Worm (Caenorhabditis elegans): ENCODE measurements around the gene fbxb-111.

Gene fbxb-111

ce11 chrII:2749595-2750048 lies 25.2 kb downstream of the fbxb-111 start, which contains the start of gene F29A7.4:
F29A7.4 (plus strand) TSS chrII:2749998.
- TF ChIP-seq tab-1 (GFP tag; IDR thresholded peaks at IDR 0.05) (no peak), ztf-29 (GFP tag; IDR thresholded peaks at IDR 0.05) (no peak), T22C8.4 (GFP tag; IDR thresholded peaks at IDR 0.05) (no peak), ztf-23 (GFP tag; IDR thresholded peaks at IDR 0.05) (no peak), cog-1 (tag; optimal IDR thresholded peaks at IDR 0.05) (no peak), klf-2 (GFP tag; conservative IDR thresholded peaks at IDR 0.05) (no peak), flt-1 (GFP tag; IDR thresholded peaks at IDR 0.05) (no peak), med-1 (GFP tag; optimal IDR thresholded peaks at IDR 0.05; ENCODE audit: insufficient read depth) (no peak), ref-1 (GFP tag; conservative IDR thresholded peaks at IDR 0.05) (no peak)

DNA sequence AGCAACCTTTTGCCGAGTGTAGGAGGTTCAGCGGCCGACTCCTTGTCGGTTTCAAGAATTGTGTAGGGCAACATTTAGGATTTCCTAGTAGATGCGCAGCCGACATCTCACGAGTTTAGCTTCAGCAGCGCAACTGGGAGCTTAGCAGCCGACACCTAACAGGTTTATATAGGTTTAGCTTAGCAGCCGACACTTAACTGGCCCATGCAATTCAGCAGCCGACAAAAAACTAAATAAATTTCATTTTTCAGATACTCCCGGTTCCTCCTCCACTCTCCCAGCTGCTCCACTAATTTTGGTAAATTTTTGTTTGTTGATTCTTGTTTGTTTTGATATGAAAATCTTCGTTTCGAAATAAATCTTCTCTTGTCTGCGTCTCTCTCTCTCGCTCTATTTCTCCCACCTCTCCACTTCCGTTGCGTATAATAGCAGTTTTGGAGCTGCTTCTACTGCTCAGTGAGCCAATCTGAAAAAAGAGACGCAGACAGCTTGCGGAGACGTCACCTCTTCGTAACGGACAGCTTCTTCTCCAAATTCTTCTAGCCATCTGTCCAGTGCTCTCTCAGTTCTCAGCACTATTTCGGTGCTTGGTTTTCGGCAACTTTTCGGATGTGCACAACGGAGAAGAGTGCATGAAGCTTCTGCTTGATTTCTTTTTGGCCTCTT lies 26.7 kb downstream of the fbxb-111 start:
- TF ChIP-seq ztf-23 (GFP tag; IDR thresholded peaks at IDR 0.05) (no peak), cog-1 (tag; optimal IDR thresholded peaks at IDR 0.05) (no peak), tab-1 (GFP tag; IDR thresholded peaks at IDR 0.05) (no peak), ref-1 (GFP tag; conservative IDR thresholded peaks at IDR 0.05) (no peak), flt-1 (GFP tag; IDR thresholded peaks at IDR 0.05) (no peak), med-1 (GFP tag; optimal IDR thresholded peaks at IDR 0.05; ENCODE audit: insufficient read depth) (no peak), ztf-29 (GFP tag; IDR thresholded peaks at IDR 0.05) (no peak), T22C8.4 (GFP tag; IDR thresholded peaks at IDR 0.05) (no peak), klf-2 (GFP tag; conservative IDR thresholded peaks at IDR 0.05) (no peak)

- TF ChIP-seq flt-1 (GFP tag; IDR thresholded peaks at IDR 0.05) = no peak
- no peak for TF ChIP-seq ztf-29 (GFP tag; IDR thresholded peaks at IDR 0.05)
- no peak for TF ChIP-seq klf-2 (GFP tag; conservative IDR thresholded peaks at IDR 0.05)
- TF ChIP-seq tab-1 (GFP tag; IDR thresholded peaks at IDR 0.05) = no peak
- TF ChIP-seq T22C8.4 (GFP tag; IDR thresholded peaks at IDR 0.05) = no peak
- no peak for TF ChIP-seq cog-1 (tag; optimal IDR thresholded peaks at IDR 0.05)
- TF ChIP-seq med-1 (GFP tag; optimal IDR thresholded peaks at IDR 0.05; ENCODE audit: insufficient read depth) = no peak
- TF ChIP-seq ref-1 (GFP tag; conservative IDR thresholded peaks at IDR 0.05) = no peak
- no peak for TF ChIP-seq ztf-23 (GFP tag; IDR thresholded peaks at IDR 0.05)
Measured at ce11 chrII:2742251-2742650, 32.6 kb downstream of the fbxb-111 start, which contains the start of gene T05A8.7. T05A8.7 (minus strand) TSS chrII:2742351.

DNA sequence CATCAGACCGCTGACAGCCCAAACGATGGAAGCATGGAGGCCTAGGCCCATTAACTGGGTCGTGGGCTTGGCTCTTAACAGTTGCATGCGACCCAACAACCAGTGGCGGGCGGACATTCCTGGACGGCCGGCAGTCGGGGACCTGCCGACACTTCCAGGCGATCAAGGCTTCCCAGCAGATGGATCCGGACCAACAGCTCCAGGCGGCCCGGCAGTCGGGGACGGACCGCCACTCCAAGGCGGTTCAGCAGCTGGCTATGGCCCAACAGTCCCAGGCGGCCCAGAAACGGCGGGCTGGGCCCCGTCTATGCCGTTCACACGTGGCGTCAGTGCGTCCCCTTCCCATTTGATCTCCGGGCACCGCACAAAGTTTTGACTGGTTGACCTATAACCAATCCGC lies 33.4 kb downstream of the fbxb-111 start:
- TF ChIP-seq ztf-23 (GFP tag; IDR thresholded peaks at IDR 0.05) (no peak), T22C8.4 (GFP tag; IDR thresholded peaks at IDR 0.05) (no peak), ref-1 (GFP tag; conservative IDR thresholded peaks at IDR 0.05) (no peak), klf-2 (GFP tag; conservative IDR thresholded peaks at IDR 0.05) (no peak), ztf-29 (GFP tag; IDR thresholded peaks at IDR 0.05) (no peak), flt-1 (GFP tag; IDR thresholded peaks at IDR 0.05) (no peak), med-1 (GFP tag; optimal IDR thresholded peaks at IDR 0.05; ENCODE audit: insufficient read depth) (no peak)

DNA sequence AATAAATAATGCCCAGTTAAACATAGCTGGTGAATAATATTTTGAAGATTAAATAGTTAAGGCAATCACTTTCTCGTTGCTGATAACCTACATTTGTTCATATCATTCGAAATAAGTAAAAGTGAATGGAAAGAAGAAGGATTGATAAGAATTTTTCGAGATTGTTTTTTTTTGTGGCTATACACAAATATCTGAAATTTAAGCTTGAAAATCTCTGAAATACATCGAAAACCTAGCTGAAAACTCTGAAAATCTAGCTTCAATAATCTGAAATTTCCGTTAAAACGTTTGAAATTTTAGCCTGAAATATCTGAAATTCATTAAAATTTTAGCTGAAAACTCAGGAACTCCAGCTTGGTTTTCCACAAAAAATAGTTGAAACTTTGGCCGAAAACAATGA lies 35.2 kb downstream of the fbxb-111 start, which contains the start of gene T05A8.6:
T05A8.6 (minus strand) TSS at position 101 of the 400 bp plus-strand sequence.
- TF ChIP-seq T22C8.4 (GFP tag; IDR thresholded peaks at IDR 0.05) = no peak
- TF ChIP-seq ztf-23 (GFP tag; IDR thresholded peaks at IDR 0.05) = no peak
- no peak for TF ChIP-seq ztf-29 (GFP tag; IDR thresholded peaks at IDR 0.05)

- TF ChIP-seq tab-1 (GFP tag; IDR thresholded peaks at IDR 0.05) (0 out of 2 replicates have a peak, but pooled peaks have one; percentile 16), med-1 (GFP tag; optimal IDR thresholded peaks at IDR 0.05; ENCODE audit: insufficient read depth) (no peak), ztf-29 (GFP tag; IDR thresholded peaks at IDR 0.05) (no peak)
Measured at ce11 chrII:2736938-2737337, 37.9 kb downstream of the fbxb-111 start.

ce11 chrII:2736156-2736728 lies 38.6 kb downstream of the fbxb-111 start, which contains the start of gene T05A8.8:
T05A8.8 (plus strand) TSS chrII:2736678.
- TF ChIP-seq T22C8.4 (GFP tag; IDR thresholded peaks at IDR 0.05) = no peak
- no peak for TF ChIP-seq cog-1 (tag; optimal IDR thresholded peaks at IDR 0.05)
- no peak for TF ChIP-seq ztf-23 (GFP tag; IDR thresholded peaks at IDR 0.05)
- no peak for TF ChIP-seq ztf-29 (GFP tag; IDR thresholded peaks at IDR 0.05)

ce11 chrII:2735644-2736043 lies 39.2 kb downstream of the fbxb-111 start:
- no peak for TF ChIP-seq ztf-23 (GFP tag; IDR thresholded peaks at IDR 0.05)
- no peak for TF ChIP-seq ref-1 (GFP tag; conservative IDR thresholded peaks at IDR 0.05)
- TF ChIP-seq T22C8.4 (GFP tag; IDR thresholded peaks at IDR 0.05) = no peak
- no peak for TF ChIP-seq flt-1 (GFP tag; IDR thresholded peaks at IDR 0.05)
- TF ChIP-seq ztf-29 (GFP tag; IDR thresholded peaks at IDR 0.05) = no peak
- no peak for TF ChIP-seq klf-2 (GFP tag; conservative IDR thresholded peaks at IDR 0.05)
- no peak for TF ChIP-seq tab-1 (GFP tag; IDR thresholded peaks at IDR 0.05)
- TF ChIP-seq med-1 (GFP tag; optimal IDR thresholded peaks at IDR 0.05; ENCODE audit: insufficient read depth) = no peak
- TF ChIP-seq cog-1 (tag; optimal IDR thresholded peaks at IDR 0.05) = no peak

DNA sequence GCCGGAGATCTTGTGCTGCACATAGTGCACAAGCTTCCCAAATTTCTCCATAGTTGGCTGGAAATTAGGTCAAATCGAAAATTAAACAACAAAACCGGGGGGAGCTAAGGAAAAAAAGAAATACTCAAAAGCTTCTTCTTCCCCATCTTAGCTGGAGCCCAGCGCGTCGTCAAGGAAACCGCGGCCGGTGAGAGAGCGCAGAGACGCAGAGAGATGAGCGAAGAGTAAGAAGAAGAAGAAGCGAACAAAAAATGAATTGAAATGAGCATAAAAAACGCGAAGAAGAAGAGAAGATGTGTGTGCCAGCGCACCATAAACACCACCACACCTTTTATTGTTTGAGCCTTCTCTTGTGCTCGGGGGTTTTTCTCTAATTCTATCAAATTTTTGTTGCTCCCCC lies 39.6 kb downstream of the fbxb-111 start, which contains the start of gene wdr-31:
wdr-31 (minus strand) TSS at position 101 of the 400 bp plus-strand sequence.
- no peak for TF ChIP-seq flt-1 (GFP tag; IDR thresholded peaks at IDR 0.05)
- no peak for TF ChIP-seq ztf-23 (GFP tag; IDR thresholded peaks at IDR 0.05)
- no peak for TF ChIP-seq med-1 (GFP tag; optimal IDR thresholded peaks at IDR 0.05; ENCODE audit: insufficient read depth)
- no peak for TF ChIP-seq cog-1 (tag; optimal IDR thresholded peaks at IDR 0.05)
- no peak for TF ChIP-seq tab-1 (GFP tag; IDR thresholded peaks at IDR 0.05)
- no peak for TF ChIP-seq klf-2 (GFP tag; conservative IDR thresholded peaks at IDR 0.05)
- TF ChIP-seq ztf-29 (GFP tag; IDR thresholded peaks at IDR 0.05) = no peak
- no peak for TF ChIP-seq ref-1 (GFP tag; conservative IDR thresholded peaks at IDR 0.05)
- TF ChIP-seq T22C8.4 (GFP tag; IDR thresholded peaks at IDR 0.05) = no peak

- no peak for TF ChIP-seq T22C8.4 (GFP tag; IDR thresholded peaks at IDR 0.05)
Measured at ce11 chrII:2734735-2735134, 40.1 kb downstream of the fbxb-111 start.

All from whole organism, midembryonic.